Fruit fly (Drosophila melanogaster): ENCODE data around the gene Met.

Met gene

dm6 chrX:11620527-11620926 is 4.6 kb downstream of the Met start (continued):
- no peak for TF ChIP-seq sc (optimal IDR thresholded peaks at IDR 0.05)
- no peak for TF ChIP-seq sc (GFP tag; optimal IDR thresholded peaks at IDR 0.05)
- TF ChIP-seq CG5180 (GFP tag; optimal IDR thresholded peaks at IDR 0.05), result no peak
- peak; percentile 66 for TF ChIP-seq mirr (GFP tag; optimal IDR thresholded peaks at IDR 0.05)
- TF ChIP-seq CG12391 (tag; optimal IDR thresholded peaks at IDR 0.05), result no peak
- TF ChIP-seq corto (GFP tag; optimal IDR thresholded peaks at IDR 0.05), result no peak
- TF ChIP-seq ERR (GFP tag; optimal IDR thresholded peaks at IDR 0.05), result no peak
- TF ChIP-seq cwo (GFP tag; optimal IDR thresholded peaks at IDR 0.05), result peak; percentile 73
- TF ChIP-seq emc (GFP tag; optimal IDR thresholded peaks at IDR 0.05), result no peak
- TF ChIP-seq CG3838 (GFP tag; optimal IDR thresholded peaks at IDR 0.05), result no peak
- no peak for TF ChIP-seq Hr78 (GFP tag; optimal IDR thresholded peaks at IDR 0.05)
- no peak for TF ChIP-seq CG8388 (GFP tag; optimal IDR thresholded peaks at IDR 0.05)
- no peak for TF ChIP-seq CG1529 (GFP tag; optimal IDR thresholded peaks at IDR 0.05)
- no peak for TF ChIP-seq Sin3A (optimal IDR thresholded peaks at IDR 0.05)
- no peak for TF ChIP-seq CG6175 (GFP tag; IDR thresholded peaks at IDR 0.05)
- peak; percentile 77 for TF ChIP-seq GATAe (GFP tag; conservative IDR thresholded peaks at IDR 0.05)
- TF ChIP-seq Hr3 (GFP tag; optimal IDR thresholded peaks at IDR 0.05), result no peak
- no peak for TF ChIP-seq Dek (tag; optimal IDR thresholded peaks at IDR 0.05)
- TF ChIP-seq row (GFP tag; IDR thresholded peaks at IDR 0.05), result peak; percentile 44
- TF ChIP-seq CG5953 (GFP tag; IDR thresholded peaks at IDR 0.05), result no peak
- no peak for TF ChIP-seq CG15601 (tag; optimal IDR thresholded peaks at IDR 0.05)
- TF ChIP-seq CG8478 (optimal IDR thresholded peaks at IDR 0.05), result no peak
- TF ChIP-seq HmgZ (tag; optimal IDR thresholded peaks at IDR 0.05), result peak; percentile 20
- no peak for TF ChIP-seq Jarid2 (GFP tag; optimal IDR thresholded peaks at IDR 0.05)
- no peak for TF ChIP-seq CG15696 (tag; optimal IDR thresholded peaks at IDR 0.05)
- TF ChIP-seq cas (GFP tag; IDR thresholded peaks at IDR 0.05), result no peak
- TF ChIP-seq crol (GFP tag; IDR thresholded peaks at IDR 0.05), result peak; percentile 96
- no peak for TF ChIP-seq CG7786 (GFP tag; optimal IDR thresholded peaks at IDR 0.05)
- no peak for TF ChIP-seq CG10959 (GFP tag; IDR thresholded peaks at IDR 0.05)
- no peak for TF ChIP-seq CG14860 (GFP tag; IDR thresholded peaks at IDR 0.05; ENCODE audit: partially characterized antibody)
- TF ChIP-seq Fer1 (GFP tag; optimal IDR thresholded peaks at IDR 0.05), result no peak
- TF ChIP-seq CG1832 (GFP tag; optimal IDR thresholded peaks at IDR 0.05), result peak; percentile 26
- peak; percentile 17 for TF ChIP-seq lab (GFP tag; optimal IDR thresholded peaks at IDR 0.05)
- no peak for TF ChIP-seq tgo (GFP tag; IDR thresholded peaks at IDR 0.05)
- peak; percentile 40 for TF ChIP-seq Med (GFP tag)
- TF ChIP-seq C15 (GFP tag; IDR thresholded peaks at IDR 0.05), result no peak
- 0 out of 4 replicates have a peak, but pooled peaks have one; percentile 49 for TF ChIP-seq chinmo (GFP tag; IDR thresholded peaks at IDR 0.05; ENCODE audit: partially characterized antibody)
- no peak for TF ChIP-seq slp2 (GFP tag; optimal IDR thresholded peaks at IDR 0.05)
- TF ChIP-seq CG10543 (GFP tag; optimal IDR thresholded peaks at IDR 0.05), result peak; percentile 35
- no peak for TF ChIP-seq Usf (GFP tag; optimal IDR thresholded peaks at IDR 0.05)
- no peak for TF ChIP-seq CG6854 (GFP tag; optimal IDR thresholded peaks at IDR 0.05)
- TF ChIP-seq Elba2 (GFP tag; optimal IDR thresholded peaks at IDR 0.05), result no peak
- TF ChIP-seq abd-A (tag; optimal IDR thresholded peaks at IDR 0.05), result no peak
- no peak for TF ChIP-seq CG2120 (GFP tag; optimal IDR thresholded peaks at IDR 0.05)
- TF ChIP-seq D19B (GFP tag; optimal IDR thresholded peaks at IDR 0.05), result no peak
- TF ChIP-seq hb (GFP tag; IDR thresholded peaks at IDR 0.05; ENCODE audit: partially characterized antibody), result no peak
- no peak for TF ChIP-seq CG17359 (tag; optimal IDR thresholded peaks at IDR 0.05)
